Fruit fly (Drosophila melanogaster) whole organism, wandering third instar larva: Measurements from ENCODE around the gene CG33270.

Source experiments
- Abd-B ChIP-seq: fragments of >200 bp; optimal IDR thresholded peaks from 2 replicates; lab custom pipeline; 2017; ENCODE audit warnings: missing biosample characterization, missing genetic modification characterization
- CrebA ChIP-seq: fragments of 200-800 bp; sonication (Bioruptor generic); optimal IDR thresholded peaks from 2 replicates; lab custom pipeline; 2016; ENCODE audit warnings: missing biosample characterization, mild to moderate bottlenecking, missing genetic modification characterization, borderline replicate concordance
- Dfd ChIP-seq: fragments of >200 bp; optimal IDR thresholded peaks from 2 replicates; lab custom pipeline; 2017; ENCODE audit warnings: missing biosample characterization, missing genetic modification characterization
- GATAd ChIP-seq: sonication (Bioruptor generic); optimal IDR thresholded peaks from 2 replicates; lab custom pipeline; 2016; ENCODE audit warnings: missing biosample characterization, missing genetic modification characterization
- HLH106 ChIP-seq: fragments of 200-800 bp; optimal IDR thresholded peaks from 3 replicates; lab custom pipeline; 2019; ENCODE audit warnings: missing biosample characterization, mild to moderate bottlenecking, missing genetic modification characterization, moderate library complexity
- Hr78 ChIP-seq: fragments of >200 bp; optimal IDR thresholded peaks from 2 replicates; lab custom pipeline; 2017; ENCODE audit warnings: missing biosample characterization, missing genetic modification characterization
- Hr83 ChIP-seq: fragments of 200-300 bp; sonication (Bioruptor generic); optimal IDR thresholded peaks from 2 replicates; lab custom pipeline; 2016; ENCODE audit warnings: missing biosample characterization, mild to moderate bottlenecking, missing genetic modification characterization, moderate library complexity; ENCODE audit not compliant: poor library complexity, severe bottlenecking
- Jra ChIP-seq: sonication (Bioruptor generic); optimal IDR thresholded peaks from 2 replicates; lab custom pipeline; 2016; ENCODE audit warnings: missing biosample characterization, missing genetic modification characterization
- Mio ChIP-seq: sonication (Bioruptor generic); optimal IDR thresholded peaks from 2 replicates; lab custom pipeline; 2016; ENCODE audit warnings: missing biosample characterization, missing genetic modification characterization
- Myc ChIP-seq: fragments of >200 bp; optimal IDR thresholded peaks from 2 replicates; lab custom pipeline; 2017
- OdsH ChIP-seq: fragments of 200-800 bp; sonication (Bioruptor generic); optimal IDR thresholded peaks from 2 replicates; lab custom pipeline; 2016; ENCODE audit warnings: missing biosample characterization, mild to moderate bottlenecking, missing genetic modification characterization
- Rel ChIP-seq, 2 experiments: fragments of 200-800 bp; sonication (Bioruptor generic) in 1 of 2; optimal IDR thresholded peaks; 2 replicates in 1 of 2; 3 replicates in 1 of 2; lab custom pipeline; 2016 to 2019; ENCODE audit warnings: mild to moderate bottlenecking in 2 of 2, missing biosample characterization in 2 of 2, missing genetic modification characterization in 2 of 2, moderate library complexity in 1 of 2
- Sp1 ChIP-seq: fragments of 200-800 bp; sonication (Bioruptor generic); optimal IDR thresholded peaks from 3 replicates; lab custom pipeline; 2019; ENCODE audit warnings: missing biosample characterization, mild to moderate bottlenecking, missing genetic modification characterization, moderate library complexity
- Vsx2 ChIP-seq: fragments of 200-300, 225-300 bp; sonication (Bioruptor generic); optimal IDR thresholded peaks from 2 replicates; lab custom pipeline; 2018; ENCODE audit warnings: missing biosample characterization, missing genetic modification characterization; ENCODE audit not compliant: partially characterized antibody
- br ChIP-seq: fragments of 200-800 bp; sonication (Bioruptor generic); optimal IDR thresholded peaks from 2 replicates; lab custom pipeline; 2016; ENCODE audit warnings: missing biosample characterization, missing genetic modification characterization
- dl ChIP-seq, 2 experiments: fragments of 175-275, 200-275 bp in 1 of 2; fragments of 200-275 bp in 1 of 2; sonication (Bioruptor generic); optimal IDR thresholded peaks; lab custom pipeline; 2018; ENCODE audit warnings: mild to moderate bottlenecking in 2 of 2, missing biosample characterization in 2 of 2, missing genetic modification characterization in 2 of 2, moderate library complexity in 2 of 2; ENCODE audit not compliant: partially characterized antibody in 2 of 2, insufficient read depth in 1 of 2
- dmrt93B ChIP-seq: fragments of 200-800 bp; sonication (Bioruptor generic); optimal IDR thresholded peaks from 2 replicates; lab custom pipeline; 2018; ENCODE audit warnings: missing biosample characterization, mild to moderate bottlenecking, missing genetic modification characterization
- dsf ChIP-seq: sonication (Bioruptor generic); optimal IDR thresholded peaks from 2 replicates; lab custom pipeline; 2016; ENCODE audit warnings: missing biosample characterization, missing genetic modification characterization, borderline replicate concordance
- ey ChIP-seq: fragments of 200-800 bp; sonication (Bioruptor generic); optimal IDR thresholded peaks from 2 replicates; lab custom pipeline; 2016; ENCODE audit warnings: missing biosample characterization, missing genetic modification characterization
- foxo ChIP-seq, 2 experiments: fragments of 200-800 bp; sonication (Bioruptor generic); optimal IDR thresholded peaks; 2 replicates in 1 of 2; 3 replicates in 1 of 2; lab custom pipeline; 2016 to 2017; ENCODE audit warnings: missing biosample characterization in 2 of 2, missing genetic modification characterization in 2 of 2
- fru ChIP-seq: fragments of 200-800 bp; sonication (Bioruptor generic); optimal IDR thresholded peaks from 3 replicates; lab custom pipeline; 2016; ENCODE audit warnings: missing biosample characterization, mild to moderate bottlenecking, missing genetic modification characterization
- h ChIP-seq: fragments of 200-800 bp; sonication (Bioruptor generic); optimal IDR thresholded peaks from 3 replicates; lab custom pipeline; 2016; ENCODE audit warnings: missing biosample characterization, mild to moderate bottlenecking, missing genetic modification characterization
- jim ChIP-seq: fragments of 175-275, 200-325 bp; sonication (Bioruptor generic); optimal IDR thresholded peaks from 2 replicates; lab custom pipeline; 2016; ENCODE audit warnings: missing biosample characterization, mild to moderate bottlenecking, missing genetic modification characterization
- lola ChIP-seq: fragments of >200 bp; optimal IDR thresholded peaks from 2 replicates; lab custom pipeline; 2017; ENCODE audit warnings: missing biosample characterization, missing genetic modification characterization
- pan ChIP-seq: fragments of >200 bp; optimal IDR thresholded peaks from 2 replicates; lab custom pipeline; 2017
- psq ChIP-seq: fragments of 200-800 bp; sonication (Bioruptor generic); optimal IDR thresholded peaks from 3 replicates; lab custom pipeline; 2017; ENCODE audit warnings: missing biosample characterization, mild to moderate bottlenecking, missing genetic modification characterization, moderate library complexity
- rgr ChIP-seq: fragments of 200-800 bp; sonication (Bioruptor generic); optimal IDR thresholded peaks from 3 replicates; lab custom pipeline; 2016; ENCODE audit warnings: missing biosample characterization, mild to moderate bottlenecking, missing genetic modification characterization
- sv ChIP-seq: fragments of 200-800 bp; sonication (Bioruptor generic); optimal IDR thresholded peaks from 3 replicates; lab custom pipeline; 2016; ENCODE audit warnings: missing biosample characterization, missing genetic modification characterization
- usp ChIP-seq: fragments of >200 bp; optimal IDR thresholded peaks from 2 replicates; lab custom pipeline; 2017; ENCODE audit warnings: missing biosample characterization, missing genetic modification characterization
- woc ChIP-seq: sonication (Bioruptor generic); optimal IDR thresholded peaks from 2 replicates; lab custom pipeline; 2016; ENCODE audit warnings: missing biosample characterization, mild to moderate bottlenecking, missing genetic modification characterization

Gene CG33270

DNA sequence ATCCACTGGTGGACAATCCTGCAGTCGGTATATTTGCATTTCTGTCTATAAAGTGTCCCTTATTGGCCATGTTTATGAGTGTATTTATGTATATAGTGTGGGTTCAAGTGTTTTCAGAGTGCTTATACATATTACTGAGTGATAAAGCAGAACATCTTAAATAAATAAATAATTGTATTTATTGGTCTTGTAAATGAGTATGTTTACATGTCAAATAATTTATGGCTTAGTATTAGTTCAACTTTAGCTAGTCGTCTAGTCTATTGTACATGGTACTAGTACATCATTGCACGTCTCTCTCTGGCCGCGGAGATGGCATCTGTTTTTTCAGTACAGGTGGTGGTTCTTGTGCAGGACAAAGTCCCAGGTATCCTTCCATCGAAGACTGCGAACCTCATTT is 5.5 kb upstream of the CG33270 start, which contains the start of gene CG32086:
TSS of gene CG32086 (minus strand) at position 101 of the 400 bp plus-strand sequence.
- no peak for TF ChIP-seq HLH106
- no peak for TF ChIP-seq dsf (GFP tag; lab: Kevin White, UChicago)
- TF ChIP-seq GATAd (GFP tag; lab: Kevin White, UChicago): no peak
- TF ChIP-seq sv (GFP tag; lab: Kevin White, UChicago): no peak
- TF ChIP-seq dmrt93B: no peak
- no peak for TF ChIP-seq dl (GFP tag; optimal IDR thresholded peaks at IDR 0.05; lab: Kevin White, UChicago; ENCODE audit: insufficient read depth in 1 of 2, partially characterized antibody in 2 of 2)
- TF ChIP-seq rgr (GFP tag; lab: Kevin White, UChicago): no peak
- no peak for TF ChIP-seq h (GFP tag; lab: Kevin White, UChicago)
- TF ChIP-seq fru: no peak
- TF ChIP-seq woc: no peak
- no peak for TF ChIP-seq Mio (GFP tag; lab: Kevin White, UChicago)
- no peak for TF ChIP-seq OdsH
- no peak for TF ChIP-seq Jra (GFP tag; lab: Kevin White, UChicago)
- TF ChIP-seq Dfd: no peak
- TF ChIP-seq usp: no peak

DNA sequence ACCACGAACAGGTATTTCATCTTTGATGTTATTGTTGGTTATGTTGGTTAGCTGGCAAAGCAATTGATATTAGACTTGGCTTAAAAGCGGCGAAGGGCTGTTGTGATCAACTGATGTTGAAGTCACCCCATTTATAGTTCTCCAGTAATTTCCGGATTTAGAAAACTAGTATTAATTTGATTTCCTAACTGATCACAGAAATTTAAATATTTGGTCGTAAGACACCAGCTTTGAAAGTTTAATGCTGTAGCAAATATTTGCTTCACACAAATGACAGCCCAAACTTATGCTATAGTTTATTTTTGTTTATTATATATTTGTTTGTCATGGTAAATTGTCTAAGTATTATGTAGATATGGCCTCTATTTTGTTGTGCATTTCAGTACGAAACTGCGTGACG is 3.7 kb upstream of the CG33270 start, which contains the start of gene CG33269:
TSS of gene CG33269 (minus strand) at position 101 of the 400 bp plus-strand sequence.
- TF ChIP-seq h (GFP tag; lab: Kevin White, UChicago): no peak
- no peak for TF ChIP-seq Vsx2 (GFP tag; lab: Kevin White, UChicago)

DNA sequence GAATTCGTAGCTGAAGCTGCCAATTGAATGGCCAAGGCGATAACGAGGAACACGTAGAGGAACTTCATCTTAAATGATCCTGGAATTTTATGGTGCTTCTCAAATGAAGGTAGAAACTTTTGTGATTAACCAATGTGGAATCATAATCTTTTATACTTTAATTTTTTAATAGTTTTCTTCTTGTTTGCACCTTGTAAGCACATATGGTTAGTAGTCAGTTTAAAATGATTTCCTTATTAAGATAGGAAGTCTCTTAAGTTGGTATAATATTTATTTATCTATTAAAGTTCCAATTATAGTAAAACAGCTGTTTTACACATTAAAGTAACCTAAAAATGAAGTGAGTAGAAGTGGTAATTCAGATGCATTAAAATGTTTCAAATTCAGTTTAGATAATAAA is 2.5 kb upstream of the CG33270 start, which contains the start of gene CG43391:
TSS of gene CG43391 (minus strand) at position 101 of the 400 bp plus-strand sequence.
- TF ChIP-seq Myc (lab: Kevin White, UChicago) (no peak), Hr78 (GFP tag; lab: Kevin White, UChicago) (no peak), rgr (GFP tag; lab: Kevin White, UChicago) (no peak), lola (GFP tag; lab: Kevin White, UChicago) (no peak), dmrt93B (no peak), foxo (GFP tag; optimal IDR thresholded peaks at IDR 0.05; lab: Kevin White, UChicago) (no peak), Vsx2 (GFP tag; lab: Kevin White, UChicago) (no peak), jim (GFP tag; lab: Kevin White, UChicago) (no peak)

DNA sequence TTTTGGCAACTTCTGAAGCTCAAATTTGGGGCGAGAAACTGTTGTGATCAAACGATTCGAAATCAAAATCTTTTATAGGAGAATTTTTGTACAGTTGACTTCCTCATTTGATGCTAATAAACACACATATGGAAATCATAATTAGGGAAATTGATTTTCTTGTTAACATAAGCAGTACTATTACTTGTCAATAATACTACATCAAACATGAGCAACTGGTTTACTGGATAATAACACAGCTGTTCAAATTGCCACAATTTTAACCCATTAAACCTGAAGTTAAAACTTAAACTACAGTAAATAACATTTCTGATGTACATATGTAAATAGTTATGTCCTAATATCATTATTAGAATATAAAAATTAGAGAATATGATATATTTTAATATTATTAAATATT is 1.5 kb upstream of the CG33270 start, which contains the start of gene CG43390:
TSS of gene CG43390 (minus strand) at position 32 of the 400 bp plus-strand sequence.
- TF ChIP-seq Hr83 (GFP tag; lab: Kevin White, UChicago) (no peak), Abd-B (GFP tag; lab: Kevin White, UChicago) (no peak), foxo (GFP tag; optimal IDR thresholded peaks at IDR 0.05; lab: Kevin White, UChicago) (no peak), dsf (GFP tag; lab: Kevin White, UChicago) (no peak), pan (lab: Kevin White, UChicago) (no peak), psq (no peak), Rel (GFP tag; optimal IDR thresholded peaks at IDR 0.05; lab: Kevin White, UChicago) (no peak), Rel (tag; optimal IDR thresholded peaks at IDR 0.05; lab: Kevin White, UChicago) (no peak), Hr78 (GFP tag; lab: Kevin White, UChicago) (no peak), Myc (lab: Kevin White, UChicago) (no peak), woc (no peak), GATAd (GFP tag; lab: Kevin White, UChicago) (no peak), fru (no peak)

DNA sequence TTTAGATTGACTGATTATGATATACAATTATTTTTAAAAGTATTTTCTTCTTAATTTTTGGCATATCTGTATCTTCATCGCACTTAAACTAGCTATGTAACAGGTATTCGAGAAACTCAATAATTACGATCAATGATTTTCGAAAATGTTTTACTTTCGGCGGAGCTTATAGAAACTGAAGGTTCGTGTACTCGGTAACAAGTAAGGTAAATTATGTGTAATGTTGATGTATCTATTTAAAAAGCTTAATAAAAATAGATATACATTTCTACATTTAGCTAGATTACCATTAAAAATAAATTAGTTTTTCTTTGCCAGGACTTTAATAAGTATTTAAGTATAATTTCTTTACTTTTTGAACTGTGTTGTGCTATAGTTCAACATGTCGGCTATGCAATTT is 424 bp upstream of the CG33270 start:
- TF ChIP-seq foxo (GFP tag; optimal IDR thresholded peaks at IDR 0.05; lab: Kevin White, UChicago) (no peak), Myc (lab: Kevin White, UChicago) (peak; percentile 7), OdsH (no peak), br (GFP tag; lab: Kevin White, UChicago) (no peak)

DNA sequence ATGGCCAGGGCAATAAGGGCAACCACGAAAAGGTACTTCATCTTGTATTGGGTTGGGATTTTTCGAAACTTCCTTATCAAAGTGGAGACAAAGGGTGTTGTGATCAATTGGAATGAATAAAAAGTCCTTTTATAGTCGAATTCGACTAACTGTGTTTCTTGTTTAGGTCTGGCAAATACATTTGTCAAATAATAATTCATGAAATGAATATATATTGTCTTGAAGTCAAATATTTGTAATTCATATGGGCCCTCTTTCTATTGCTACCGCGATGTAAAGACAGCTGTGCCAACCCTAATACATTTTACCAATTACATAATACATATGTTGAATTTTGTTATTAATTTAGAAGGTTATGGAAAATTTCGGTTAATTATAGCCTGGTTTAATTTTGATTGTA is 1.0 kb downstream of the CG33270 start, which contains the start of gene CG33271:
TSS of gene CG33271 (minus strand) at position 101 of the 400 bp plus-strand sequence.
- TF ChIP-seq foxo (GFP tag; optimal IDR thresholded peaks at IDR 0.05; lab: Kevin White, UChicago) (no peak), Sp1 (GFP tag; lab: Kevin White, UChicago) (no peak), CrebA (no peak), ey (no peak), usp (no peak)
